Worm (Caenorhabditis elegans) whole organism, L2 larva: ENCODE results near the gene T09E8.4.

Experiments
- C34F6.9 ChIP-seq: fragments of 150-350 bp; optimal IDR thresholded peaks from 2 replicates; lab custom pipeline; 2014; ENCODE audit warnings: missing biosample characterization, missing genetic modification characterization
- F13H6.1 ChIP-seq: sonication (generic microtip); optimal IDR thresholded peaks from 2 replicates; lab custom pipeline; 2016; ENCODE audit warnings: missing genetic modification characterization, missing compliant biosample characterization
- R02D3.7 ChIP-seq: fragments of 150-350 bp; optimal IDR thresholded peaks from 2 replicates; lab custom pipeline; 2014; ENCODE audit warnings: missing biosample characterization, missing genetic modification characterization
- Y55F3AM.14 ChIP-seq: fragments of 200-800 bp; sonication (Bioruptor generic); optimal IDR thresholded peaks from 2 replicates; lab custom pipeline; 2018; ENCODE audit warnings: mild to moderate bottlenecking, missing genetic modification characterization, missing compliant biosample characterization
- ZK546.5 ChIP-seq: sonication (generic microtip); optimal IDR thresholded peaks from 2 replicates; lab custom pipeline; 2017; ENCODE audit warnings: missing biosample characterization, missing genetic modification characterization
- alr-1 ChIP-seq: fragments of 150-350 bp; optimal IDR thresholded peaks from 2 replicates; lab custom pipeline; 2014; ENCODE audit warnings: missing biosample characterization, missing genetic modification characterization
- aly-2 ChIP-seq: fragments of 150-350 bp; optimal IDR thresholded peaks from 2 replicates; lab custom pipeline; 2014; ENCODE audit warnings: missing biosample characterization, missing genetic modification characterization
- ama-1 ChIP-seq: fragments of 150-350 bp; optimal IDR thresholded peaks from 2 replicates; lab custom pipeline; 2018; ENCODE audit warnings: inconsistent platforms
- ceh-16 ChIP-seq: fragments of 150-350 bp; optimal IDR thresholded peaks from 2 replicates; lab custom pipeline; 2014; ENCODE audit warnings: missing biosample characterization, missing genetic modification characterization
- ceh-82 ChIP-seq: fragments of 150-350 bp; optimal IDR thresholded peaks from 2 replicates; lab custom pipeline; 2014; ENCODE audit warnings: missing biosample characterization, missing genetic modification characterization
- crh-2 ChIP-seq: sonication (generic microtip); optimal IDR thresholded peaks from 2 replicates; lab custom pipeline; 2017; ENCODE audit warnings: missing biosample characterization, missing genetic modification characterization
- dmd-4 ChIP-seq: sonication (generic microtip); optimal IDR thresholded peaks from 2 replicates; lab custom pipeline; 2017; ENCODE audit warnings: missing biosample characterization, missing genetic modification characterization
- egl-27 ChIP-seq: sonication (generic microtip); optimal IDR thresholded peaks from 3 replicates; lab custom pipeline; 2017; ENCODE audit warnings: missing biosample characterization, missing genetic modification reagents, missing genetic modification characterization
- elt-3 ChIP-seq: sonication (generic microtip); optimal IDR thresholded peaks from 2 replicates; lab custom pipeline; 2017; ENCODE audit warnings: missing biosample characterization, missing genetic modification characterization
- fos-1 ChIP-seq: fragments of 150-350 bp; optimal IDR thresholded peaks from 2 replicates; lab custom pipeline; 2014; ENCODE audit warnings: missing biosample characterization, missing genetic modification characterization
- lin-11 ChIP-seq: fragments of 150-350 bp; sonication (generic microtip); optimal IDR thresholded peaks from 2 replicates; lab custom pipeline; 2014; ENCODE audit warnings: missing biosample characterization, missing genetic modification characterization, inconsistent platforms, mixed read lengths
- lin-13 ChIP-seq: fragments of 150-350 bp; optimal IDR thresholded peaks from 2 replicates; lab custom pipeline; 2014; ENCODE audit warnings: missing biosample characterization, missing genetic modification reagents, missing genetic modification characterization
- lin-39 ChIP-seq: fragments of 150-350 bp; optimal IDR thresholded peaks from 2 replicates; lab custom pipeline; 2014; ENCODE audit warnings: missing biosample characterization, missing genetic modification reagents, missing genetic modification characterization
- lsy-2 ChIP-seq, 2 experiments: fragments of 150-350 bp in 1 of 2; sonication (generic microtip) in 1 of 2; optimal IDR thresholded peaks; 2 replicates each; lab custom pipeline; 2014 to 2017; ENCODE audit warnings: missing biosample characterization in 2 of 2, missing genetic modification characterization in 2 of 2
- mab-5 ChIP-seq: fragments of 150-350 bp; optimal IDR thresholded peaks from 2 replicates; lab custom pipeline; 2014; ENCODE audit warnings: missing biosample characterization, missing genetic modification characterization
- mbf-1 ChIP-seq: sonication (generic microtip); optimal IDR thresholded peaks from 2 replicates; lab custom pipeline; 2017; ENCODE audit warnings: missing biosample characterization, missing genetic modification characterization
- mdl-1 ChIP-seq, 2 experiments: fragments of 150-350 bp in 1 of 2; sonication (generic microtip) in 1 of 2; optimal IDR thresholded peaks; 2 replicates each; lab custom pipeline; 2017; ENCODE audit warnings: missing biosample characterization in 2 of 2, missing genetic modification characterization in 2 of 2
- nhr-10 ChIP-seq: sonication (generic microtip); optimal IDR thresholded peaks from 2 replicates; lab custom pipeline; 2017; ENCODE audit warnings: missing biosample characterization, missing genetic modification characterization
- nhr-11 ChIP-seq: fragments of 150-350 bp; optimal IDR thresholded peaks from 2 replicates; lab custom pipeline; 2014; ENCODE audit warnings: missing biosample characterization, missing genetic modification characterization
- nhr-12 ChIP-seq: fragments of 150-350 bp; optimal IDR thresholded peaks from 2 replicates; lab custom pipeline; 2014; ENCODE audit warnings: missing biosample characterization, missing genetic modification characterization
- nhr-129 ChIP-seq: fragments of 150-350 bp; optimal IDR thresholded peaks from 2 replicates; lab custom pipeline; 2014; ENCODE audit warnings: missing biosample characterization, missing genetic modification characterization
- nhr-21 ChIP-seq: fragments of 150-350 bp; optimal IDR thresholded peaks from 2 replicates; lab custom pipeline; 2014; ENCODE audit warnings: missing biosample characterization, missing genetic modification characterization
- nhr-23 ChIP-seq: fragments of 150-350 bp; optimal IDR thresholded peaks from 2 replicates; lab custom pipeline; 2014; ENCODE audit warnings: missing biosample characterization, missing genetic modification reagents, missing genetic modification characterization
- nhr-237 ChIP-seq: fragments of 150-350 bp; optimal IDR thresholded peaks from 2 replicates; lab custom pipeline; 2014; ENCODE audit warnings: missing biosample characterization, missing genetic modification characterization
- nhr-25 ChIP-seq: fragments of 150-350 bp; sonication (generic microtip); optimal IDR thresholded peaks from 3 replicates; lab custom pipeline; 2014; ENCODE audit warnings: missing biosample characterization, missing genetic modification characterization
- nhr-6 ChIP-seq: fragments of 150-350 bp; optimal IDR thresholded peaks from 2 replicates; lab custom pipeline; 2014; ENCODE audit warnings: missing biosample characterization, missing genetic modification characterization
- nhr-77 ChIP-seq: fragments of 150-350 bp; optimal IDR thresholded peaks from 2 replicates; lab custom pipeline; 2014; ENCODE audit warnings: missing biosample characterization, missing genetic modification characterization
- peb-1 ChIP-seq: fragments of 150-350 bp; optimal IDR thresholded peaks from 2 replicates; lab custom pipeline; 2014; ENCODE audit warnings: missing biosample characterization, missing genetic modification characterization
- sem-4 ChIP-seq: fragments of 150-350 bp; optimal IDR thresholded peaks from 2 replicates; lab custom pipeline; 2014; ENCODE audit warnings: missing biosample characterization, missing genetic modification reagents, missing genetic modification characterization
- skn-1 ChIP-seq: sonication (generic microtip); optimal IDR thresholded peaks from 2 replicates; lab custom pipeline; 2017; ENCODE audit warnings: missing biosample characterization, missing genetic modification characterization
- sma-3 ChIP-seq: sonication (generic microtip); optimal IDR thresholded peaks from 2 replicates; lab custom pipeline; 2016; ENCODE audit warnings: missing genetic modification reagents, missing genetic modification characterization, missing compliant biosample characterization
- sma-9 ChIP-seq, 2 experiments: fragments of 150-350 bp in 1 of 2; sonication (generic microtip) in 1 of 2; optimal IDR thresholded peaks; 2 replicates each; lab custom pipeline; 2014 to 2016; ENCODE audit warnings: missing genetic modification characterization in 2 of 2, mild to moderate bottlenecking in 1 of 2, missing biosample characterization in 1 of 2, missing compliant biosample characterization in 1 of 2, missing genetic modification reagents in 1 of 2, moderate library complexity in 1 of 2
- snpc-4 ChIP-seq: fragments of 150-350 bp; optimal IDR thresholded peaks from 2 replicates; lab custom pipeline; 2014; ENCODE audit warnings: missing biosample characterization, missing genetic modification characterization
- unc-39 ChIP-seq: fragments of 150-350 bp; optimal IDR thresholded peaks from 2 replicates; lab custom pipeline; 2014; ENCODE audit warnings: missing biosample characterization, missing genetic modification characterization
- unc-55 ChIP-seq: fragments of 150-350 bp; sonication (generic microtip); optimal IDR thresholded peaks from 3 replicates; lab custom pipeline; 2014; ENCODE audit warnings: missing biosample characterization, missing genetic modification reagents, missing genetic modification characterization
- ztf-1 ChIP-seq: fragments of 200-800 bp; sonication (Bioruptor generic); conservative IDR thresholded peaks from 2 replicates; pipeline ENCODE4 v1.3.6; 2022; ENCODE audit warnings: missing genetic modification characterization, missing compliant biosample characterization
- ztf-11 ChIP-seq: sonication (generic microtip); optimal IDR thresholded peaks from 2 replicates; lab custom pipeline; 2017; ENCODE audit warnings: missing biosample characterization, missing genetic modification characterization
- ztf-4 ChIP-seq: fragments of 150-350 bp; optimal IDR thresholded peaks from 2 replicates; lab custom pipeline; 2014; ENCODE audit warnings: missing biosample characterization, missing genetic modification characterization

T09E8.4 gene

DNA sequence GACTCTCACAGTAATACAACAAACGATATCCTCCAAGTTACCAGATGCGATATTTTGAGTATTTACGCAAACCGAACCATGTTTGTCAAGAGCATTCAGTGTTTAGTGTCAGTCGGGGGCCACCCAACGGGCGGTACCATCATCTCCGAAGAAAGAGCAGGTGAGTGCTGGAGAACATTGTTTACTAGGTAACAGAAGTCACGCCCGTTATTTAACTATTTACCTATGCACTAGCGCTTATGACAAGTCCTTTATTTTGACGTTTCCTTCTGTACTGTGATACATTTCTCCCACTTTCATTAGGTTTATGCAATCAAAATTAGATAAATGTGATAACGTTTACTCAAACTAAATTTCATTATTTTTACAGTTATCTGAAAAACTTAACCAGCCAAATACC, 25.5 kb upstream of the T09E8.4 start, which contains the start of gene F57B1.6:
TSS of gene F57B1.6 (plus strand) at position 79 of the 400 bp plus-strand sequence.
- TF ChIP-seq nhr-237 (no peak), alr-1 (tag; lab: Kevin White, UChicago) (no peak), snpc-4 (tag; lab: Kevin White, UChicago) (no peak), ama-1 (lab: Kevin White, UChicago) (no peak), lin-11 (no peak), dmd-4 (tag; lab: Kevin White, UChicago) (no peak), skn-1 (tag; lab: Kevin White, UChicago) (no peak), nhr-129 (tag; lab: Kevin White, UChicago) (no peak), lsy-2 (tag; optimal IDR thresholded peaks at IDR 0.05; lab: Kevin White, UChicago) (no peak)

DNA sequence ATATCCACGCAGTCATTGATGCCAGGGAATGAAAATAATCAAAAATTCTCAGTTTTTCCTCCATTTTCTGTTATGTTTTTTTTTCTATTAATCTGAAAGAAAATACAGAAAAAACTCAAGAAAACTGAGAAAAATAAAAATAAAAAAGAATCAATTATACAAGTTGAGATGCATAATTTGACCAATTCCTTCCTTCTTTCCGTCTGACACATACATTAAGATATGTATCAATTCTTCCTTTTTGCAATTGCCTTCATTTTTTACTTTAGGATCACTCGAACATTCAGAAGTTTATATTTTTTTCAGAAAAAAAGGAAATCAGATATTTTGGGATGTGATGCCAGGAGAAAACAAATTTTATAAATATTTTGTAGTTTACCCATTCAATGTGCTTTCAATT, 23.4 kb upstream of the T09E8.4 start, which contains the start of gene F57B1.5:
TSS of gene F57B1.5 (plus strand) at position 301 of the 400 bp plus-strand sequence.
- no peak for TF ChIP-seq nhr-12 (tag; lab: Kevin White, UChicago)

DNA sequence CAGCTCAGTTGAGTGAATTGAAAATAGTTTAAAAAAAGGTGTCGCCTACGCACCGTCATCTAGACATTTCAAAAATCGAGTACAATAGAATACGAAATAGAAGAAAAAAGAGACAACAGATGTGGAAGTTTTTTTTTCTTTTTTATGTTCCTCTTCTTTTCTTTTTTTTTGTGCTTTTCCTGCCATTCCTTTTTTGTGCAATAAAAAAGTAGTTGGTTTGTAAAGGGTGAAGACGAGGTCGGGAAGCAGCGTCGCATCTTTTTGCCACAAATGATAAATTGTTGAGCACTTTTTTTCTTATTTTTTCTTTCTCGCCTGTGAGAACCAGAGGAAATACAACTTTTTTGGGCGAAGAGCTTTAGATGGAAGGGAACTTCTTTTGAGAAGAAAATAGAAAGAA, 22.5 kb upstream of the T09E8.4 start:
- TF ChIP-seq ZK546.5 (tag; lab: Kevin White, UChicago) (no peak), unc-39 (no peak), mbf-1 (no peak), lin-39 (tag; lab: Kevin White, UChicago) (no peak), sem-4 (tag; lab: Kevin White, UChicago) (no peak), peb-1 (tag; lab: Kevin White, UChicago) (no peak), skn-1 (tag; lab: Kevin White, UChicago) (no peak), nhr-129 (tag; lab: Kevin White, UChicago) (no peak), ztf-11 (tag; lab: Kevin White, UChicago) (no peak), alr-1 (tag; lab: Kevin White, UChicago) (no peak), elt-3 (tag; lab: Kevin White, UChicago) (no peak), nhr-10 (tag; lab: Kevin White, UChicago) (no peak), aly-2 (tag; lab: Kevin White, UChicago) (no peak), lsy-2 (tag; optimal IDR thresholded peaks at IDR 0.05; lab: Kevin White, UChicago) (no peak), ama-1 (lab: Kevin White, UChicago) (no peak), mab-5 (tag; lab: Kevin White, UChicago) (no peak), nhr-25 (tag; lab: Kevin White, UChicago) (no peak), nhr-12 (tag; lab: Kevin White, UChicago) (no peak), mdl-1 (tag; optimal IDR thresholded peaks at IDR 0.05; lab: Kevin White, UChicago) (no peak), lin-11 (no peak)

DNA sequence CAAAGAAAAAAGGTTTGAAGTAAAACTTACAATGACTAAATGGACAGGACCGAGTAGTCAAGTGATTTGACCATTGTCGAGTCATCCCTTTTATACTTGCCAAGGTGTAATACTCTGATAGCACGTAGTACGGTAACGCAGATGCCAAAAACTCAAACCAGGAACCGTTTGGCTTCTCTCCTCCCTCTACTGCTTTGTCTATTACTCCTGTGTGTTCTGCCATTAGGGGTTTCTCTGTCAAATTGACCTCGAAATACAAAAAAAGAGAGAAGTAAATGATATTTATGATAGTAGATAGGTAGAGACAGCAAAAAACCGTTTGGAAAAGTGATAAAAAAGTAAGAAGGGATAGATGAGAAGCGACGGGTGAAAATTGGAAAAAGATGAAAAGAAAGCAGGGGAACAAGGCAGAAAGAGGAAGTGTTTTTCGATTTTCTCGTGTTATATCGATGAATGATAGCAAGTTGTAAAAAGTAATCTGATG, 18.1 kb upstream of the T09E8.4 start, which contains the start of the genes col-159 and col-160:
TSS of gene col-159 (minus strand) at position 51 of the 484 bp plus-strand sequence.
TSS of gene col-160 (minus strand) at position 63 of the 484 bp plus-strand sequence.
- TF ChIP-seq nhr-25 (tag; lab: Kevin White, UChicago) (peak; percentile 72), elt-3 (tag; lab: Kevin White, UChicago) (no peak), F13H6.1 (tag; lab: Kevin White, UChicago) (no peak), skn-1 (tag; lab: Kevin White, UChicago) (no peak), Y55F3AM.14 (GFP tag; lab: Kevin White, UChicago) (peak; percentile 21), peb-1 (tag; lab: Kevin White, UChicago) (no peak), C34F6.9 (tag; lab: Kevin White, UChicago) (no peak), ceh-16 (tag; lab: Kevin White, UChicago) (no peak), unc-55 (GFP tag; lab: Kevin White, UChicago) (no peak), nhr-77 (no peak), dmd-4 (tag; lab: Kevin White, UChicago) (no peak), lsy-2 (tag; optimal IDR thresholded peaks at IDR 0.05; lab: Kevin White, UChicago) (peak in 1 of 2 experiments; percentile 4), aly-2 (tag; lab: Kevin White, UChicago) (no peak), nhr-23 (tag; lab: Kevin White, UChicago) (no peak), alr-1 (tag; lab: Kevin White, UChicago) (no peak), R02D3.7 (tag; lab: Kevin White, UChicago) (no peak), nhr-237 (no peak), mdl-1 (tag; optimal IDR thresholded peaks at IDR 0.05; lab: Kevin White, UChicago) (no peak), nhr-11 (no peak), unc-39 (no peak), nhr-21 (tag; lab: Kevin White, UChicago) (peak; percentile 44), ztf-11 (tag; lab: Kevin White, UChicago) (no peak), fos-1 (tag; lab: Kevin White, UChicago) (no peak), nhr-6 (tag; lab: Kevin White, UChicago) (no peak), sma-9 (GFP tag; optimal IDR thresholded peaks at IDR 0.05; lab: Kevin White, UChicago) (peak; percentile 26), sma-9 (tag; optimal IDR thresholded peaks at IDR 0.05; lab: Kevin White, UChicago) (no peak), ama-1 (lab: Kevin White, UChicago) (no peak), lin-13 (no peak), crh-2 (tag; lab: Kevin White, UChicago) (peak; percentile 36), ztf-1 (GFP tag; lab: Robert Waterston, UW) (no peak), ZK546.5 (tag; lab: Kevin White, UChicago) (no peak), nhr-10 (tag; lab: Kevin White, UChicago) (no peak), ceh-82 (tag; lab: Kevin White, UChicago) (no peak), snpc-4 (tag; lab: Kevin White, UChicago) (no peak), ztf-4 (tag; lab: Kevin White, UChicago) (no peak), nhr-129 (tag; lab: Kevin White, UChicago) (peak; percentile 77), nhr-12 (tag; lab: Kevin White, UChicago) (no peak), lin-11 (no peak), sma-3 (GFP tag; lab: Kevin White, UChicago) (peak; percentile 74), mab-5 (tag; lab: Kevin White, UChicago) (no peak), egl-27 (tag; lab: Kevin White, UChicago) (peak; percentile 69)
